Fruit fly (Drosophila melanogaster): Measurements from ENCODE around the gene CG5280.

DNA sequence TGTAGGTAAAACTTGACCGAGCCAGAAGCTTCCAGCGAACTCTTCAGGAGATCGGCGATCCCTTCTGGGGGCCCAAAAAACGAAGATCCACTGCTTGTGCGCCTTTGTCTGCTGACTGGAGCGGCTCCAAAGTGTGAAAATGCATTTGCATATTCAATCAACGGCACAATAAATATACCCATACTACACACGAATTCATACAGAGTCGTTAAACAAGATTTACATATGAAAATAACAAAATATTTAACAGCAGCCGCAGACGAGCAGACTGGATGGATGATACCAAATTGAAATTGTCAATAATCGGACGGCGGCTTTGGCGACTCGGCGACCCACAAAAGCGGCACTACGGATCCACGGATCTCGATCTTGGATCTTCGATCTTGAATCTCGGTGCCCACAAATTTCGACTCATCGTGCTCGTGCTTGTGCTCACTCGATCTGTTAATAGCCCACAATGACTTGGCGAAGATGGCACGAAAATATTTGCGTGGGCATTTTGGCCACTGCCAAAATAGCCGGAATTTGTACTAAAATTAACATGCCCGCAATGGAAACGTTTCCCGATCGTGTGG lies 37.2 kb upstream of the CG5280 start:
- TF ChIP-seq Crg-1 (GFP tag; optimal IDR thresholded peaks at IDR 0.05) = no peak
- TF ChIP-seq ovo (GFP tag; optimal IDR thresholded peaks at IDR 0.05) = no peak
- TF ChIP-seq toe (GFP tag; optimal IDR thresholded peaks at IDR 0.05) = no peak
- TF ChIP-seq CG11617 (GFP tag; optimal IDR thresholded peaks at IDR 0.05) = no peak
- no peak for TF ChIP-seq cnc (optimal IDR thresholded peaks at IDR 0.05)
- TF ChIP-seq CG7045 (GFP tag; optimal IDR thresholded peaks at IDR 0.05) = no peak
- TF ChIP-seq Mnt (GFP tag; optimal IDR thresholded peaks at IDR 0.05) = no peak
- TF ChIP-seq cic (GFP tag; optimal IDR thresholded peaks at IDR 0.05) = no peak
- TF ChIP-seq CG12768 (GFP tag; optimal IDR thresholded peaks at IDR 0.05) = no peak
